Worm (Caenorhabditis elegans) whole organism, early embryonic: ENCODE measurements around the gene F42F12.4.

Experiments used
- F13C5.2 ChIP-seq: sonication (generic microtip); optimal IDR thresholded peaks from 2 replicates; lab custom pipeline; 2017; ENCODE audit warnings: mild to moderate bottlenecking, missing genetic modification characterization, inconsistent platforms, missing compliant biosample characterization
- ama-1 ChIP-seq: fragments of 150-350 bp; optimal IDR thresholded peaks from 2 replicates; lab custom pipeline; 2014
- ceh-13 ChIP-seq: fragments of 200-800 bp; sonication (Bioruptor generic); optimal IDR thresholded peaks from 2 replicates; lab custom pipeline; 2018; ENCODE audit warnings: mild to moderate bottlenecking, missing genetic modification characterization, missing compliant biosample characterization
- hmbx-1 ChIP-seq: sonication (generic microtip); optimal IDR thresholded peaks from 2 replicates; lab custom pipeline; 2016; ENCODE audit warnings: mild to moderate bottlenecking, missing genetic modification characterization, missing compliant biosample characterization
- hnd-1 ChIP-seq: sonication (generic microtip); optimal IDR thresholded peaks from 2 replicates; lab custom pipeline; 2016; ENCODE audit warnings: missing genetic modification characterization, missing compliant biosample characterization
- pes-1 ChIP-seq: fragments of 200-800 bp; sonication (Bioruptor generic); IDR thresholded peaks from 2 replicates; pipeline ENCODE4 v1.3.6; 2022; ENCODE audit warnings: missing genetic modification reagents, missing genetic modification characterization, missing compliant biosample characterization
- tra-4 ChIP-seq: sonication (generic microtip); optimal IDR thresholded peaks from 2 replicates; lab custom pipeline; 2017; ENCODE audit warnings: missing genetic modification characterization, missing compliant biosample characterization

DNA sequence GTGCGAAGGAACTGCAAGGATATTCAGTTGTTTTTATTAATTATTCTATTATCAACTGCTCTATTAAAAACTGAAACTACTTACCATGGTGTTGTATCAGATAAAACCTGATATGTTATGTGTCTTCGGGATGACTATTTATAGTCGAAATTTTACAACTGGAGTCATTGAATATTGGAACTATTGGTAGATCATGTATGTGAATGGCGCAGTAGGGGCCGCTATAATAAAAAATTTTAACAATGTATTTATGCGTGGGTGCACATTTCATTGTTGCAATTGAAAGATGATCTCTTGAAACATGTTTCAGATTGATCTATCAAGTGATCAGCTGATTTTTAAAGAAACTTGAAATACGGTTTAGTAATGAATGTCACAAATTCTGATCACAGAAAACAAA is 6.2 kb upstream of the F42F12.4 start, which contains the start of gene nspc-14:
- TF ChIP-seq ama-1 (no peak), tra-4 (tag; lab: Kevin White, UChicago) (no peak), hnd-1 (tag; lab: Kevin White, UChicago) (no peak), hmbx-1 (tag; lab: Kevin White, UChicago) (no peak), pes-1 (GFP tag; lab: Robert Waterston, UW) (no peak), F13C5.2 (no peak), ceh-13 (GFP tag; lab: Kevin White, UChicago) (no peak)
